Fruit fly (Drosophila melanogaster) whole organism, embryonic: ENCODE results near the gene CG12581.

ENCODE experiments used
- Awh ChIP-seq: fragments of 200-800 bp; sonication (Bioruptor generic); IDR thresholded peaks from 2 replicates; pipeline ENCODE4, ENCODE4 v1.3.6; 2022; ENCODE audit warnings: missing biosample characterization, missing genetic modification characterization
- B-H2 ChIP-seq: fragments of 200-800 bp; sonication (Bioruptor generic); optimal IDR thresholded peaks from 2 replicates; lab custom pipeline; 2018; ENCODE audit warnings: missing biosample characterization, mild to moderate bottlenecking, missing genetic modification characterization
- CG10209 ChIP-seq: fragments of 200-800 bp; sonication (Bioruptor generic); optimal IDR thresholded peaks from 3 replicates; lab custom pipeline; 2017; ENCODE audit warnings: missing biosample characterization, mild to moderate bottlenecking, missing genetic modification characterization, missing genetic modification reagents
- CG10462 ChIP-seq: fragments of 200-800 bp; sonication (Bioruptor generic); optimal IDR thresholded peaks from 2 replicates; lab custom pipeline; 2016; ENCODE audit warnings: missing biosample characterization, missing genetic modification characterization
- CG10959 ChIP-seq: fragments of 200-800 bp; sonication (Bioruptor generic); IDR thresholded peaks from 2 replicates; pipeline ENCODE4 v1.3.6; 2022; ENCODE audit warnings: missing biosample characterization, missing genetic modification characterization
- CG11398 ChIP-seq: fragments of 200-800 bp; sonication (Bioruptor generic); optimal IDR thresholded peaks from 2 replicates; lab custom pipeline; 2016; ENCODE audit warnings: missing biosample characterization, missing genetic modification characterization
- CG11696 ChIP-seq: fragments of 200-800 bp; sonication (Bioruptor generic); IDR thresholded peaks from 2 replicates; pipeline ENCODE4 v1.3.6; 2022; ENCODE audit warnings: missing biosample characterization, missing genetic modification characterization
- CG11723 ChIP-seq: fragments of 200-800 bp; sonication (Bioruptor generic); optimal IDR thresholded peaks from 2 replicates; lab custom pipeline; 2017; ENCODE audit warnings: missing biosample characterization, mild to moderate bottlenecking, missing genetic modification characterization
- CG12155 ChIP-seq: fragments of 200-800 bp; sonication (Bioruptor generic); optimal IDR thresholded peaks from 3 replicates; lab custom pipeline; 2016; ENCODE audit warnings: missing biosample characterization, missing genetic modification characterization
- CG13894 ChIP-seq: fragments of 200-800 bp; sonication (Bioruptor generic); optimal IDR thresholded peaks from 3 replicates; lab custom pipeline; 2018; ENCODE audit warnings: missing biosample characterization, mild to moderate bottlenecking, missing genetic modification characterization, moderate library complexity
- CG17186 ChIP-seq: fragments of 200-800 bp; sonication (Bioruptor generic); optimal IDR thresholded peaks from 3 replicates; lab custom pipeline; 2017; ENCODE audit warnings: missing biosample characterization, missing genetic modification reagents, missing genetic modification characterization
- CG18011 ChIP-seq: fragments of 200-800 bp; sonication (Bioruptor generic); optimal IDR thresholded peaks from 2 replicates; lab custom pipeline; 2017; ENCODE audit warnings: missing biosample characterization, missing genetic modification characterization, mild to moderate bottlenecking, moderate library complexity, missing genotype
- CG18764 ChIP-seq: fragments of 200-800 bp; sonication (Bioruptor generic); optimal IDR thresholded peaks from 3 replicates; lab custom pipeline; 2016; ENCODE audit warnings: missing biosample characterization, missing genetic modification characterization
- CG30020 ChIP-seq: fragments of 200-800 bp; optimal IDR thresholded peaks from 2 replicates; lab custom pipeline; 2019; ENCODE audit warnings: missing biosample characterization, mild to moderate bottlenecking, missing genetic modification characterization, moderate library complexity
- CG32772 ChIP-seq: fragments of 200-800 bp; sonication (Bioruptor generic); IDR thresholded peaks from 2 replicates; pipeline ENCODE4 v1.3.6; 2022; ENCODE audit warnings: missing biosample characterization, missing genetic modification characterization
- CG3838 ChIP-seq: fragments of 200-800 bp; sonication (Bioruptor generic); optimal IDR thresholded peaks from 3 replicates; lab custom pipeline; 2016; ENCODE audit warnings: missing biosample characterization, missing genetic modification characterization
- CG3847 ChIP-seq: fragments of 200-800 bp; sonication (Bioruptor generic); IDR thresholded peaks from 2 replicates; pipeline ENCODE4 v1.3.6; 2022; ENCODE audit warnings: missing biosample characterization, missing genetic modification characterization
- CG4424 ChIP-seq: fragments of 200-800 bp; sonication (Bioruptor generic); optimal IDR thresholded peaks from 3 replicates; lab custom pipeline; 2016; ENCODE audit warnings: missing biosample characterization, missing genetic modification characterization
- CG6272 ChIP-seq: fragments of 200-800 bp; sonication (Bioruptor generic); IDR thresholded peaks from 2 replicates; pipeline ENCODE4 v1.3.6; 2022; ENCODE audit warnings: missing biosample characterization, missing genetic modification characterization
- CG7357 ChIP-seq: fragments of 200-800 bp; sonication (Bioruptor generic); IDR thresholded peaks from 3 replicates; pipeline ENCODE4 v1.3.6; 2022; ENCODE audit warnings: missing biosample characterization, missing genetic modification characterization
- CG7372 ChIP-seq: fragments of 200-800 bp; sonication (Bioruptor generic); IDR thresholded peaks from 2 replicates; pipeline ENCODE4 v1.3.6; 2022; ENCODE audit warnings: missing biosample characterization, missing genetic modification characterization
- CG7963 ChIP-seq: fragments of 200-800 bp; sonication (Bioruptor generic); IDR thresholded peaks from 3 replicates; pipeline ENCODE4 v1.3.6; 2022; ENCODE audit warnings: missing biosample characterization, missing genetic modification characterization; ENCODE audit not compliant: partially characterized antibody
- CG7987 ChIP-seq: fragments of 200-800 bp; sonication (Bioruptor generic); optimal IDR thresholded peaks from 2 replicates; lab custom pipeline; 2018; ENCODE audit warnings: missing biosample characterization, mild to moderate bottlenecking, missing genetic modification characterization, moderate library complexity
- CG9609 ChIP-seq: fragments of 200-800 bp; sonication (Bioruptor generic); optimal IDR thresholded peaks from 3 replicates; lab custom pipeline; 2016; ENCODE audit warnings: missing biosample characterization, missing genetic modification characterization
- CG9876 ChIP-seq: fragments of 200-800 bp; sonication (Bioruptor generic); optimal IDR thresholded peaks from 2 replicates; lab custom pipeline; 2016; ENCODE audit warnings: missing biosample characterization, missing genetic modification characterization
- Dbx ChIP-seq: fragments of 200-800 bp; sonication (Bioruptor generic); IDR thresholded peaks from 3 replicates; pipeline ENCODE4 v1.3.6; 2022; ENCODE audit warnings: missing biosample characterization, missing genetic modification characterization
- Deaf1 ChIP-seq: fragments of 200-800 bp; optimal IDR thresholded peaks from 3 replicates; lab custom pipeline; 2019; ENCODE audit warnings: missing biosample characterization, mild to moderate bottlenecking, missing genetic modification characterization, moderate library complexity
- Dip2 ChIP-seq: fragments of 200-800 bp; sonication (Bioruptor generic); IDR thresholded peaks from 2 replicates; pipeline ENCODE4 v1.3.6; 2022; ENCODE audit warnings: missing biosample characterization, missing genetic modification characterization
- HHEX ChIP-seq: fragments of 200-800 bp; sonication (Bioruptor generic); optimal IDR thresholded peaks from 3 replicates; lab custom pipeline; 2017; ENCODE audit warnings: missing biosample characterization, mild to moderate bottlenecking, missing genetic modification characterization, missing genetic modification reagents
- Kr ChIP-seq: fragments of 200-800 bp; sonication (Bioruptor generic); optimal IDR thresholded peaks from 2 replicates; lab custom pipeline; 2017; ENCODE audit warnings: missing biosample characterization, mild to moderate bottlenecking, missing genetic modification characterization
- Med ChIP-seq: fragments of 200-800 bp; sonication (Bioruptor generic); peaks from one replicate; lab custom pipeline; 2016; ENCODE audit warnings: missing biosample characterization, missing genetic modification characterization, mild to moderate bottlenecking, inconsistent platforms, moderate library complexity
- Mes4 ChIP-seq: fragments of 200-800 bp; sonication (Bioruptor generic); optimal IDR thresholded peaks from 2 replicates; lab custom pipeline; 2016; ENCODE audit warnings: missing biosample characterization, missing genetic modification characterization
- Oli ChIP-seq: fragments of 200-800 bp; sonication (Bioruptor generic); optimal IDR thresholded peaks from 2 replicates; lab custom pipeline; 2018; ENCODE audit warnings: missing biosample characterization, mild to moderate bottlenecking, missing genetic modification characterization, moderate library complexity
- Ssrp ChIP-seq: fragments of 200-800 bp; sonication (Bioruptor generic); optimal IDR thresholded peaks from 2 replicates; lab custom pipeline; 2018; ENCODE audit warnings: missing biosample characterization, mild to moderate bottlenecking, missing genetic modification characterization, moderate library complexity
- Trl ChIP-seq, 3 experiments: fragments of >200 bp in 2 of 3; fragments of 200-800 bp in 1 of 3; sonication (Bioruptor generic) in 1 of 3; optimal IDR thresholded peaks; 2 replicates in 1 of 3; 3 replicates in 2 of 3; lab custom pipeline; 2016 to 2017; ENCODE audit warnings: missing biosample characterization in 1 of 3, missing genetic modification characterization in 1 of 3
- Vsx1 ChIP-seq: fragments of 200-800 bp; sonication (Bioruptor generic); optimal IDR thresholded peaks from 2 replicates; lab custom pipeline; 2017; ENCODE audit warnings: missing biosample characterization, mild to moderate bottlenecking, missing genetic modification characterization, missing genetic modification reagents
- abd-A ChIP-seq: fragments of 200-800 bp; sonication (Bioruptor generic); optimal IDR thresholded peaks from 3 replicates; lab custom pipeline; 2019; ENCODE audit warnings: missing biosample characterization, mild to moderate bottlenecking, missing genetic modification characterization, moderate library complexity
- ac ChIP-seq: fragments of 200-800 bp; sonication (Bioruptor generic); optimal IDR thresholded peaks from 3 replicates; lab custom pipeline; 2017; ENCODE audit warnings: missing biosample characterization, mild to moderate bottlenecking, missing genetic modification characterization
- aop ChIP-seq: fragments of 200-800 bp; sonication (Bioruptor generic); IDR thresholded peaks from 2 replicates; pipeline ENCODE4 v1.3.6; 2022; ENCODE audit warnings: missing biosample characterization, missing genetic modification characterization
- bigmax ChIP-seq: fragments of 200-800 bp; sonication (Bioruptor generic); optimal IDR thresholded peaks from 2 replicates; lab custom pipeline; 2018; ENCODE audit warnings: missing biosample characterization, mild to moderate bottlenecking, missing genetic modification characterization
- chm ChIP-seq: fragments of 200-800 bp; sonication (Bioruptor generic); IDR thresholded peaks from 2 replicates; pipeline ENCODE4 v1.3.6; 2022; ENCODE audit warnings: missing biosample characterization, missing genetic modification characterization
- croc ChIP-seq: fragments of 200-800 bp; sonication (Bioruptor generic); conservative IDR thresholded peaks from 3 replicates; pipeline ENCODE4 v1.3.6; 2022; ENCODE audit warnings: missing biosample characterization, missing genetic modification characterization
- crp ChIP-seq, 2 experiments: fragments of 200-800 bp; sonication (Bioruptor generic); optimal IDR thresholded peaks; 2 replicates in 1 of 2; 3 replicates in 1 of 2; lab custom pipeline; 2017; ENCODE audit warnings: missing biosample characterization in 2 of 2, missing genetic modification characterization in 2 of 2, mild to moderate bottlenecking in 1 of 2, moderate library complexity in 1 of 2
- dmrt11E ChIP-seq: fragments of 200-800 bp; sonication (Bioruptor generic); optimal IDR thresholded peaks from 3 replicates; lab custom pipeline; 2018; ENCODE audit warnings: missing biosample characterization, mild to moderate bottlenecking, missing genetic modification characterization, moderate library complexity
- gt ChIP-seq: fragments of 200-800 bp; sonication (Bioruptor generic); IDR thresholded peaks from 2 replicates; pipeline ENCODE4 v1.3.6; 2022; ENCODE audit warnings: missing biosample characterization, missing genetic modification characterization
- klu ChIP-seq: fragments of 200-800 bp; sonication (Bioruptor generic); IDR thresholded peaks from 2 replicates; pipeline ENCODE4 v1.3.6; 2022; ENCODE audit warnings: missing biosample characterization, missing genetic modification characterization
- lbe ChIP-seq: fragments of 200-800 bp; sonication (Bioruptor generic); optimal IDR thresholded peaks from 2 replicates; lab custom pipeline; 2016; ENCODE audit warnings: missing biosample characterization, mild to moderate bottlenecking, missing genetic modification characterization
- sens ChIP-seq: fragments of 200-800 bp; sonication (Bioruptor generic); peaks from one replicate; lab custom pipeline; 2016; ENCODE audit warnings: missing biosample characterization, missing genetic modification characterization
- sens-2 ChIP-seq: fragments of 200-800 bp; sonication (Bioruptor generic); IDR thresholded peaks from 2 replicates; pipeline ENCODE4 v1.3.6; 2022; ENCODE audit warnings: missing biosample characterization, missing genetic modification characterization
- shn ChIP-seq: fragments of 200-800 bp; sonication (Bioruptor generic); optimal IDR thresholded peaks from 3 replicates; lab custom pipeline; 2016; ENCODE audit warnings: missing biosample characterization, missing genetic modification characterization
- z ChIP-seq: fragments of 200-800 bp; sonication (Bioruptor generic); IDR thresholded peaks from 3 replicates; pipeline ENCODE4 v1.3.6; 2022; ENCODE audit warnings: missing biosample characterization, missing genetic modification characterization

The CG12581 gene

DNA sequence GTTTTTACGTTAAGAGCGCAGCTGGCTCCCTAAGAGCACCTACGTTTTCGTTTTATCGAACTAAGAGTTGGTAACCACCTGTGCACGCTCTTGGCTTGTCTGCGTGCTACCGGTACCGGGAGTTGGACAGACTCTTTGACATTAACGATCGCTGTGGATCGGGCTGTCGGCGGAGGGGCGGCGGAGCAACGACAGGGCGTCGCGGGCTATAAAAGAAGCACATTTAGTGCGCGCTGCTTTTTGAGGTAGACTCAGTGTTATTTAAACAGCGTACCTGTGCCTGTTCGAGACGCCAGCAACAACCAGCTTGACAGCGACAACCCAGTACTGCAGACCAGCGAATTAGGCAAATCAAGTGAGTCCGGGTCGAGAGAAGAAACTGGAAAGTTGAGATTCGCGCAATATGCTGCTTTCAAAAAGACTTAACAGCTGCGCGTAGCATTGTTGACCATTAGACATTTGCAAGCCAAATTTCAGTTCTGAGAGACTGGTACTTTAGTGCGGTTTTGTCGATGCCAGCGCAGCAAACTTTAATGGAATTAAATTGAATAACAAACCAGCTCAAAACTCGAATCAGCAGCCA is 44.1 kb upstream of the CG12581 start (continued):
- TF ChIP-seq B-H2 (peak; percentile 2), CG7372 (0 out of 2 replicates have a peak, but pooled peaks have one; percentile 14), croc (GFP tag; lab: Robert Waterston, UW) (no peak), CG11696 (GFP tag; lab: Robert Waterston, UW) (no peak), CG9609 (GFP tag; lab: Kevin White, UChicago) (no peak), CG18764 (no peak), klu (no peak), Awh (GFP tag; lab: Robert Waterston, UW) (peak; percentile 34; the same call in 1 of the 2 replicates), sens-2 (GFP tag; lab: Robert Waterston, UW) (no peak), CG11723 (GFP tag; lab: Kevin White, UChicago) (no peak), bigmax (GFP tag; lab: Kevin White, UChicago) (no peak), Trl (optimal IDR thresholded peaks at IDR 0.05; lab: Kevin White, UChicago) (peak; percentile 42 to 49), Trl (GFP tag; optimal IDR thresholded peaks at IDR 0.05; lab: Kevin White, UChicago) (no peak), Vsx1 (GFP tag; lab: Kevin White, UChicago) (no peak), Ssrp (tag; lab: Kevin White, UChicago) (no peak), CG10959 (no peak), CG11398 (GFP tag; lab: Kevin White, UChicago) (no peak), Oli (tag; lab: Kevin White, UChicago) (no peak), CG9876 (no peak), CG12155 (GFP tag; lab: Kevin White, UChicago) (no peak), chm (GFP tag; lab: Robert Waterston, UW) (no peak), gt (GFP tag; lab: Robert Waterston, UW) (no peak), ac (no peak), CG17186 (GFP tag; lab: Kevin White, UChicago) (no peak), CG30020 (tag; lab: Kevin White, UChicago) (no peak), crp (GFP tag; optimal IDR thresholded peaks at IDR 0.05; lab: Kevin White, UChicago) (no peak), CG4424 (GFP tag; lab: Kevin White, UChicago) (no peak), Mes4 (GFP tag; lab: Kevin White, UChicago) (no peak), sens (GFP tag; lab: Kevin White, UChicago) (peak; percentile 28), z (GFP tag; lab: Robert Waterston, UW) (0 out of 3 replicates have a peak, but pooled peaks have one; percentile 24), Deaf1 (tag; lab: Kevin White, UChicago) (no peak), CG3847 (0 out of 2 replicates have a peak, but pooled peaks have one; percentile 15), CG32772 (no peak), CG7987 (GFP tag; lab: Kevin White, UChicago) (no peak), CG10209 (GFP tag; lab: Kevin White, UChicago) (no peak), aop (GFP tag; lab: Robert Waterston, UW) (no peak), HHEX (no peak), lbe (GFP tag; lab: Kevin White, UChicago) (no peak), CG7357 (GFP tag; lab: Robert Waterston, UW) (no peak), CG6272 (GFP tag; lab: Robert Waterston, UW) (no peak), abd-A (no peak), shn (GFP tag; lab: Kevin White, UChicago) (no peak), CG7963 (GFP tag; lab: Robert Waterston, UW) (no peak), Dip2 (no peak), CG3838 (GFP tag; lab: Kevin White, UChicago) (no peak), CG13894 (tag; lab: Kevin White, UChicago) (peak; percentile 18), dmrt11E (no peak), Dbx (GFP tag; lab: Robert Waterston, UW) (peak; percentile 60; the same call in 2 of the 3 replicates), Med (peak; percentile 76), Kr (GFP tag; lab: Kevin White, UChicago) (no peak), CG10462 (no peak), CG18011 (GFP tag; lab: Kevin White, UChicago) (no peak)
